Fruit fly (Drosophila melanogaster): ENCODE measurements around the gene CG3597.
A peak's percentile ranks its signal among the peaks of the same experiment; 100 is the strongest.

Gene CG3597

DNA sequence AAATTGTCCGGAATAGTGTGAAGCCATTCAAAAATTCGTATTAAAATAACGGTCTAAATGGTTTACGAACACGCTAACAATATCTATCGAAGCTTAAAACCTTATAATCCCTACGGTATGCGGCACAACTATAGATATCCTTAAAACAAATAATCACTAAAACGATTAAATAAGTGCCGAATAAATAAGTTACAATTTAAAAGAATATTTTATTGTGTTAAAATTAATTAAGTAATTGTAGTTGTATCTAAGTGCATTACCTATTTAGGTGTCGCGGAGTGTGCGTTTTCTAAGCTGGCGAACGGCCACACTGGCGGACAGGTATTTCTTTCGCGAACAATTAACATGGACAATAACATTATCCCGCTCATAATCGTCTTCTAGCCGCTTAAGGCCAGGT, 9.5 kb upstream of the CG3597 start, which contains the start of gene Eogt (continued):
- TF ChIP-seq Stat92E (GFP tag; optimal IDR thresholded peaks at IDR 0.05): peak in 1 of 3 experiments; percentile 79
- TF ChIP-seq CG15696 (tag; optimal IDR thresholded peaks at IDR 0.05): peak; percentile 92
- peak; percentile 91 for TF ChIP-seq CrebB (tag; optimal IDR thresholded peaks at IDR 0.05)
- TF ChIP-seq Elba2 (GFP tag; optimal IDR thresholded peaks at IDR 0.05): peak; percentile 68
- TF ChIP-seq HLH3B (GFP tag; IDR thresholded peaks at IDR 0.05): peak; percentile 96
- TF ChIP-seq lilli (GFP tag; optimal IDR thresholded peaks at IDR 0.05): peak; percentile 92
- TF ChIP-seq al (GFP tag; IDR thresholded peaks at IDR 0.05): peak; percentile 92
- TF ChIP-seq Usf (GFP tag; optimal IDR thresholded peaks at IDR 0.05): peak; percentile 94
- peak; percentile 5 for TF ChIP-seq Hmx (GFP tag; optimal IDR thresholded peaks at IDR 0.05)
- TF ChIP-seq twi (tag; optimal IDR thresholded peaks at IDR 0.05): peak; percentile 90
- peak; percentile 53 for TF ChIP-seq ab (GFP tag; optimal IDR thresholded peaks at IDR 0.05)
- TF ChIP-seq croc (GFP tag; conservative IDR thresholded peaks at IDR 0.05): peak; percentile 97
- TF ChIP-seq CG11696 (GFP tag; IDR thresholded peaks at IDR 0.05): peak; percentile 100
- peak; percentile 96 for TF ChIP-seq sisA (GFP tag; IDR thresholded peaks at IDR 0.05)
- TF ChIP-seq CG3847 (GFP tag; IDR thresholded peaks at IDR 0.05): peak; percentile 95
- TF ChIP-seq CG14965 (GFP tag; optimal IDR thresholded peaks at IDR 0.05; ENCODE audit: borderline replicate concordance): no peak
- peak; percentile 58 for TF ChIP-seq Side (GFP tag; optimal IDR thresholded peaks at IDR 0.05)
- no peak for TF ChIP-seq cad (GFP tag; optimal IDR thresholded peaks at IDR 0.05)
- peak; percentile 32 for TF ChIP-seq emc (GFP tag; optimal IDR thresholded peaks at IDR 0.05)
- no peak for TF ChIP-seq chinmo (GFP tag; IDR thresholded peaks at IDR 0.05; ENCODE audit: partially characterized antibody)
- peak; percentile 98 for TF ChIP-seq dmrt11E (tag; optimal IDR thresholded peaks at IDR 0.05)
- TF ChIP-seq CG6654 (GFP tag; optimal IDR thresholded peaks at IDR 0.05): peak; percentile 70
- TF ChIP-seq CG18764 (GFP tag; optimal IDR thresholded peaks at IDR 0.05): peak; percentile 82
- peak; percentile 67 for TF ChIP-seq CG31388 (GFP tag; optimal IDR thresholded peaks at IDR 0.05)
- peak; percentile 65 for TF ChIP-seq Atf-2 (GFP tag; optimal IDR thresholded peaks at IDR 0.05)
- peak; percentile 77 for TF ChIP-seq CG15514 (GFP tag; optimal IDR thresholded peaks at IDR 0.05)
- peak; percentile 31 for TF ChIP-seq Sin3A (optimal IDR thresholded peaks at IDR 0.05)
- TF ChIP-seq fd64A (GFP tag; optimal IDR thresholded peaks at IDR 0.05): peak; percentile 33
- peak; percentile 20 for TF ChIP-seq repo (GFP tag; optimal IDR thresholded peaks at IDR 0.05)
- peak; percentile 90 for TF ChIP-seq lbe (GFP tag; optimal IDR thresholded peaks at IDR 0.05)
- TF ChIP-seq CG1792 (GFP tag; optimal IDR thresholded peaks at IDR 0.05): peak; percentile 27
- peak; percentile 84 for TF ChIP-seq kay (GFP tag; optimal IDR thresholded peaks at IDR 0.05)
- TF ChIP-seq CG1233 (GFP tag; optimal IDR thresholded peaks at IDR 0.05): peak; percentile 86
- TF ChIP-seq HLHmδ (GFP tag; optimal IDR thresholded peaks at IDR 0.05): no peak
- no peak for TF ChIP-seq cg (GFP tag; optimal IDR thresholded peaks at IDR 0.05)
- peak; percentile 96 for TF ChIP-seq ase (GFP tag; IDR thresholded peaks at IDR 0.05)
- TF ChIP-seq stc (GFP tag; IDR thresholded peaks at IDR 0.05): peak; percentile 97
- peak; percentile 97 for TF ChIP-seq CG10959 (GFP tag; IDR thresholded peaks at IDR 0.05)
- peak; percentile 37 for TF ChIP-seq tx (GFP tag; optimal IDR thresholded peaks at IDR 0.05)
- TF ChIP-seq Rx (GFP tag; IDR thresholded peaks at IDR 0.05): peak; percentile 94
- TF ChIP-seq fd3F (GFP tag; optimal IDR thresholded peaks at IDR 0.05): peak; percentile 90
- TF ChIP-seq CG33213 (GFP tag; optimal IDR thresholded peaks at IDR 0.05): peak; percentile 48
- TF ChIP-seq pb (GFP tag; optimal IDR thresholded peaks at IDR 0.05): no peak
- TF ChIP-seq NFAT (GFP tag; IDR thresholded peaks at IDR 0.05): peak; percentile 95
- peak; percentile 95 for TF ChIP-seq MBD-R2 (GFP tag; IDR thresholded peaks at IDR 0.05)
- peak; percentile 95 for TF ChIP-seq sens-2 (GFP tag; IDR thresholded peaks at IDR 0.05)
- no peak for TF ChIP-seq nau (GFP tag; optimal IDR thresholded peaks at IDR 0.05)
- peak; percentile 64 for TF ChIP-seq CG9609 (GFP tag; optimal IDR thresholded peaks at IDR 0.05)
- TF ChIP-seq cwo (GFP tag; optimal IDR thresholded peaks at IDR 0.05): peak; percentile 70
- TF ChIP-seq pan (optimal IDR thresholded peaks at IDR 0.05): no peak
- peak in 1 of 2 experiments; percentile 98 for TF ChIP-seq pan (GFP tag; optimal IDR thresholded peaks at IDR 0.05 in 1 of 2, IDR thresholded peaks at IDR 0.05 in 1 of 2)
- TF ChIP-seq nerfin-1 (tag; optimal IDR thresholded peaks at IDR 0.05): peak; percentile 87
